Worm (Caenorhabditis elegans) whole organism, L1 larva: Measurements from ENCODE around the gene sre-39.

Source experiments
- C34B4.2 ChIP-seq: sonication (generic microtip); optimal IDR thresholded peaks from 2 replicates; lab custom pipeline; 2017; ENCODE audit warnings: mild to moderate bottlenecking, missing genetic modification characterization, missing compliant biosample characterization
- ces-1 ChIP-seq: fragments of 150-350 bp; optimal IDR thresholded peaks from 2 replicates; lab custom pipeline; 2014; ENCODE audit warnings: missing biosample characterization, missing genetic modification reagents, missing genetic modification characterization
- elt-2 ChIP-seq: sonication (generic microtip); optimal IDR thresholded peaks from 2 replicates; lab custom pipeline; 2016; ENCODE audit warnings: missing genetic modification characterization, mild to moderate bottlenecking, inconsistent platforms, missing compliant biosample characterization, missing genetic modification reagents
- fkh-10 ChIP-seq: sonication (generic microtip); optimal IDR thresholded peaks from 2 replicates; lab custom pipeline; 2017; ENCODE audit warnings: missing biosample characterization, missing genetic modification reagents, missing genetic modification characterization
- skn-1 ChIP-seq: fragments of 150-350 bp; optimal IDR thresholded peaks from 2 replicates; lab custom pipeline; 2014; ENCODE audit warnings: missing biosample characterization, missing genetic modification characterization
- unc-62 ChIP-seq: fragments of 150-350 bp; optimal IDR thresholded peaks from 2 replicates; lab custom pipeline; 2014; ENCODE audit warnings: missing biosample characterization, missing genetic modification reagents, missing genetic modification characterization

DNA sequence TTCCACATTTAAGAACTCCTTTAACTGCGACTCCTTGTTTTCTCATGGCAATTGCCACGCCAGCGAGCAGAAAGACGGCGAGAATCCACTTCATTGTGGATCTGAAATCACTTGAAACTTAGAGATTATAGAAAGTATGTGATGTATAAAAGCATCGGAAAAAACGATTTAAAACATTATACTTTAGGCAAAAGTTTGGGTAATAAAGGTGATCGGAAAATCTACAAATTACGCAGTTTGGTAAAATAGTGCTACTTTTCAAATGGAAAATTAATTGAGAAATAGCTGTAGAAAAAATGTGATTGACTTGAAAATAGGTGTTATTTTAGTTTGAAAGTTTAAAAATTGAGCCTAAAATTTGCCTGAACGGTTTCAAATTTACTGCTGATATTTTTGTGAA lies 40.7 kb downstream of the sre-39 start, which contains the start of gene ttr-41:
- no peak for TF ChIP-seq fkh-10 (GFP tag; lab: Kevin White, UChicago)
- no peak for TF ChIP-seq ces-1
- no peak for TF ChIP-seq elt-2 (tag; lab: Kevin White, UChicago)
- TF ChIP-seq skn-1 (tag; lab: Kevin White, UChicago): no peak
- TF ChIP-seq C34B4.2 (tag; lab: Kevin White, UChicago): no peak
- no peak for TF ChIP-seq unc-62 (GFP tag; lab: Kevin White, UChicago)
